Worm (Caenorhabditis elegans) whole organism, late embryonic: ENCODE measurements around the gene acp-5.

Experiments
- F13H6.1 ChIP-seq: sonication (generic microtip); optimal IDR thresholded peaks from 2 replicates; lab custom pipeline; 2016; ENCODE audit warnings: missing genetic modification characterization, missing compliant biosample characterization
- Y22D7AL.16 ChIP-seq: sonication (generic microtip); optimal IDR thresholded peaks from 2 replicates; lab custom pipeline; 2016; ENCODE audit warnings: missing genetic modification characterization, missing compliant biosample characterization
- ahr-1 ChIP-seq: sonication (generic microtip); optimal IDR thresholded peaks from 2 replicates; lab custom pipeline; 2016; ENCODE audit warnings: missing genetic modification characterization, missing compliant biosample characterization
- ama-1 ChIP-seq: fragments of 150-350 bp; optimal IDR thresholded peaks from 2 replicates; lab custom pipeline; 2014
- ceh-18 ChIP-seq: sonication (generic microtip); optimal IDR thresholded peaks from 2 replicates; lab custom pipeline; 2016; ENCODE audit warnings: missing genetic modification characterization, missing compliant biosample characterization
- ceh-2 ChIP-seq: sonication (generic microtip); optimal IDR thresholded peaks from 2 replicates; lab custom pipeline; 2016; ENCODE audit warnings: missing genotype, missing genetic modification characterization, missing compliant biosample characterization
- ceh-22 ChIP-seq: sonication (generic microtip); optimal IDR thresholded peaks from 2 replicates; lab custom pipeline; 2017; ENCODE audit warnings: missing biosample characterization, missing genetic modification characterization
- ceh-30 ChIP-seq: fragments of 150-350 bp; optimal IDR thresholded peaks from 2 replicates; lab custom pipeline; 2014; ENCODE audit warnings: missing biosample characterization, missing genetic modification characterization
- ceh-31 ChIP-seq: sonication (generic microtip); optimal IDR thresholded peaks from 2 replicates; lab custom pipeline; 2016; ENCODE audit warnings: missing genetic modification characterization, missing compliant biosample characterization
- ceh-48 ChIP-seq: sonication (generic microtip); optimal IDR thresholded peaks from 2 replicates; lab custom pipeline; 2016; ENCODE audit warnings: missing genetic modification characterization, inconsistent platforms, missing compliant biosample characterization
- ceh-6 ChIP-seq: fragments of 200-800 bp; sonication (Bioruptor generic); optimal IDR thresholded peaks from 2 replicates; lab custom pipeline; 2018; ENCODE audit warnings: mild to moderate bottlenecking, missing genetic modification characterization, missing compliant biosample characterization
- elt-2 ChIP-seq: sonication (generic microtip); optimal IDR thresholded peaks from 2 replicates; lab custom pipeline; 2016; ENCODE audit warnings: missing genetic modification reagents, missing genetic modification characterization, missing compliant biosample characterization
- elt-4 ChIP-seq: sonication (generic microtip); optimal IDR thresholded peaks from 2 replicates; lab custom pipeline; 2016; ENCODE audit warnings: missing genetic modification characterization, missing compliant biosample characterization
- eyg-1 ChIP-seq: sonication (generic microtip); optimal IDR thresholded peaks from 2 replicates; lab custom pipeline; 2016; ENCODE audit warnings: missing genotype, missing genetic modification characterization, missing compliant biosample characterization
- fkh-6 ChIP-seq: sonication (generic microtip); optimal IDR thresholded peaks from 2 replicates; lab custom pipeline; 2016; ENCODE audit warnings: missing genetic modification characterization, missing compliant biosample characterization
- gmeb-2 ChIP-seq: sonication (generic microtip); optimal IDR thresholded peaks from 2 replicates; lab custom pipeline; 2016; ENCODE audit warnings: missing genetic modification characterization, inconsistent platforms, missing compliant biosample characterization
- hlh-13 ChIP-seq: fragments of 200-800 bp; sonication (Bioruptor generic); optimal IDR thresholded peaks from 2 replicates; lab custom pipeline; 2018; ENCODE audit warnings: mild to moderate bottlenecking, missing genetic modification characterization, missing compliant biosample characterization
- hlh-30 ChIP-seq: sonication (generic microtip); optimal IDR thresholded peaks from 2 replicates; lab custom pipeline; 2017; ENCODE audit warnings: antibody characterized with exemption, missing genetic modification characterization, missing compliant biosample characterization; ENCODE audit not compliant: insufficient read depth
- madf-2 ChIP-seq: sonication (generic microtip); optimal IDR thresholded peaks from 2 replicates; lab custom pipeline; 2017; ENCODE audit warnings: missing genetic modification characterization, missing compliant biosample characterization
- nhr-11 ChIP-seq: fragments of 150-350 bp; optimal IDR thresholded peaks from 2 replicates; lab custom pipeline; 2014; ENCODE audit warnings: missing biosample characterization, missing genetic modification characterization
- nhr-232 ChIP-seq: sonication (generic microtip); optimal IDR thresholded peaks from 2 replicates; lab custom pipeline; 2016; ENCODE audit warnings: missing genetic modification characterization, missing compliant biosample characterization
- odd-2 ChIP-seq: sonication (generic microtip); optimal IDR thresholded peaks from 2 replicates; lab custom pipeline; 2017; ENCODE audit warnings: antibody characterized with exemption, mild to moderate bottlenecking, missing genetic modification characterization, missing compliant biosample characterization
- pag-3 ChIP-seq: sonication (generic microtip); optimal IDR thresholded peaks from 2 replicates; lab custom pipeline; 2016; ENCODE audit warnings: missing compliant biosample characterization, missing genetic modification characterization, borderline replicate concordance
- pax-1 ChIP-seq: fragments of 150-350 bp; optimal IDR thresholded peaks from 2 replicates; lab custom pipeline; 2014; ENCODE audit warnings: missing biosample characterization, missing genetic modification characterization
- pha-2 ChIP-seq: sonication (generic microtip); optimal IDR thresholded peaks from 2 replicates; lab custom pipeline; 2017; ENCODE audit warnings: mild to moderate bottlenecking, missing genetic modification characterization, missing compliant biosample characterization
- pros-1 ChIP-seq: fragments of 150-350 bp; optimal IDR thresholded peaks from 2 replicates; lab custom pipeline; 2014; ENCODE audit warnings: missing biosample characterization, missing genetic modification reagents, missing genetic modification characterization
- sdc-2 ChIP-seq: sonication (generic microtip); optimal IDR thresholded peaks from 2 replicates; lab custom pipeline; 2016; ENCODE audit warnings: missing genotype, missing genetic modification characterization, missing compliant biosample characterization
- tbx-2 ChIP-seq: sonication (generic microtip); optimal IDR thresholded peaks from 2 replicates; lab custom pipeline; 2016; ENCODE audit warnings: missing genetic modification characterization, missing compliant biosample characterization
- ttx-3 ChIP-seq: sonication (generic microtip); optimal IDR thresholded peaks from 2 replicates; lab custom pipeline; 2016; ENCODE audit warnings: missing genetic modification reagents, missing genetic modification characterization, missing compliant biosample characterization
- unc-3 ChIP-seq, 2 experiments: fragments of 200-800 bp in 1 of 2; sonication (Bioruptor generic) in 1 of 2; sonication (generic microtip) in 1 of 2; conservative IDR thresholded peaks in 1 of 2; optimal IDR thresholded peaks in 1 of 2; 2 replicates each; pipeline versions ENCODE4 v1.3.6 to Lab custom; 2016 to 2022; ENCODE audit warnings: missing compliant biosample characterization in 2 of 2, missing genetic modification characterization in 2 of 2, missing genetic modification reagents in 1 of 2
- unc-42 ChIP-seq: sonication (generic microtip); optimal IDR thresholded peaks from 2 replicates; lab custom pipeline; 2016; ENCODE audit warnings: missing genotype, missing genetic modification characterization, missing compliant biosample characterization
- unc-55 ChIP-seq: sonication (generic microtip); optimal IDR thresholded peaks from 2 replicates; lab custom pipeline; 2017; ENCODE audit warnings: missing biosample characterization, missing genetic modification reagents, missing genetic modification characterization
- unc-86 ChIP-seq: sonication (generic microtip); optimal IDR thresholded peaks from 2 replicates; lab custom pipeline; 2016; ENCODE audit warnings: missing genetic modification characterization, missing compliant biosample characterization
- ztf-16 ChIP-seq: sonication (generic microtip); optimal IDR thresholded peaks from 2 replicates; lab custom pipeline; 2017; ENCODE audit warnings: missing genetic modification characterization, missing compliant biosample characterization

acp-5 gene

DNA sequence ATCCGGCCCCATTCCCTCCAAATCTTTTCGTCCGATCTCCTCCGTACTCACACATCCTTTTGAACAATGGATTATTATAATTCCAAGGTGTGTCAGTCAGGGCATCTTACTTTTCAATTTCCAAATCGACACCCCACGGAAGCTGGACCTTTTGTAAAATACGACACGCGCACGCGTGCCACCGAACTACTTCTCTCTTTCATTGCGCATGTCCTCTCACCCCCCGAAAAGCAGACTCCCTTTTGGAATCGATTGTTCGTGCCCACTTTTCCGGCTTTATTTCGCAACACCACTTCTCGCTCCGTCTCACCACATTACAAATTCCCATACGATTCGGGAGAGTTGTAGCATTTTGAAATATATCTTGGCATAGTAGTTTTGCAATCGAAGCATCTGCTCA, 18.0 kb downstream of the acp-5 start (continued):
- TF ChIP-seq nhr-232 (tag; lab: Kevin White, UChicago) (no peak), ztf-16 (no peak), tbx-2 (tag; lab: Kevin White, UChicago) (peak; percentile 18), ceh-2 (tag; lab: Kevin White, UChicago) (no peak), ahr-1 (tag; lab: Kevin White, UChicago) (no peak), elt-2 (tag; lab: Kevin White, UChicago) (no peak), ceh-30 (tag; lab: Kevin White, UChicago) (no peak)

DNA sequence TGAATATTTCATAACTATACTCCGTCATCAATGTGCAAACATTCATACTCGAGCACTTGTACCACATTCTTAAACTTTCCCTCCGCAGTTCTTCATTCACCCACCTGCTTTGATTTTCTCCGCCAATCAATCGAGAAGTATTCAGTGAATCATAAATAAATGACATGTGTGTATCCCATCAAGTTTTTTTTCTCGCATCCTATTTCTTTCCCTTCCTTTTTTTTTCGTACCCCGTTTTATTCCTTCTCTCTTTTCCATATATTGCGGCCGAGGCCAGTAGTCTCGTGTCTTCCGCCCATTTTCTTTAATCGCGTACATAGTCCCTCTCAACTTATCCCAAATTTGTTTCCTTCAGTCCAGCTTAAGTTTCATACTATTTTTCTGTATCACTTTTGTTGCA, 19.5 kb downstream of the acp-5 start, which contains the start of gene atat-2:
TSS of gene atat-2 (plus strand) at position 398 of the 400 bp plus-strand sequence.
- TF ChIP-seq F13H6.1 (tag; lab: Kevin White, UChicago), result no peak
- TF ChIP-seq pag-3 (tag; lab: Kevin White, UChicago), result no peak
- TF ChIP-seq elt-4 (tag; lab: Kevin White, UChicago), result no peak
- no peak for TF ChIP-seq ceh-6 (GFP tag; lab: Kevin White, UChicago)
- TF ChIP-seq fkh-6, result no peak

DNA sequence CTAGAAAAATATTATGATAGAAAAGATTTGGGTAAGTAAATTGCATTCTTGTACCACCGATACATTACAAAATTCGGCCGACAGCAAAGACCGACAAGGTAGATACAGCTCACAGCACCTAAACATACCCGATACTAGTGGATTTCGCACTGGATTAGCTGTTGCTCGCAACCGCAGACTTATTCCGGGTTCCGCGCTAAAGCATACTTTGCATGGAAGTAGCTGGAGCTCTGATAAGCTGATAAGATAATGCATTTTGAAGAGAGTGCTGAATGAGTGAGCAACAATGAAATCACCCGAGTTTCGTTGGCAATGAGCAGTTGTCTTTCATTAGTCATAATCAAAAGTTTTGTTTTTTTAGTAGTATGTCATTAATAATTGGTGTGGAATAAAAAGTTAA, 21.2 kb downstream of the acp-5 start:
- TF ChIP-seq sdc-2 (tag; lab: Kevin White, UChicago) (no peak), Y22D7AL.16 (tag; lab: Kevin White, UChicago) (no peak), ama-1 (no peak), unc-86 (tag; lab: Kevin White, UChicago) (no peak), nhr-11 (tag; lab: Kevin White, UChicago) (no peak), ceh-2 (tag; lab: Kevin White, UChicago) (no peak), unc-55 (GFP tag; lab: Kevin White, UChicago) (no peak)

DNA sequence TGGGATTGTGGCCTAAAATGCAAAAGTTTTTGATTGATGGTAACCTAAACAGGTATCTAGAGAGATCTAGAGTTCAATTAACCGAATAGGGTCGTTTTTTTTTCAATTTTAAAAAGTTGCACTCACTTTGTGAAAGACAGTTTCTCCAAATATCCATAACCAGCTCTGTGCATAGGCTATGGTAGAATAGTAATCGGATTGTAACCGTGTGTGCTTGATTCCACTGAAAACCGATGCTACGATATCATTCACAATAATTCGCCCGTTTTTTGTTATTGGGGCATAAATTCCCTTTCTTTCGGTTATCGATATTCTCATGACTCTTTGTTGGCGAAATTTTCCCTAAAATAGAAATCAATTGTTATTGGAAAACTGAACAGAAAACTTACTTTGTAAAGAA, 22.9 kb downstream of the acp-5 start:
- no peak for TF ChIP-seq hlh-13 (GFP tag; lab: Kevin White, UChicago)
- no peak for TF ChIP-seq ceh-22
- no peak for TF ChIP-seq nhr-11 (tag; lab: Kevin White, UChicago)
- TF ChIP-seq gmeb-2, result no peak
- no peak for TF ChIP-seq unc-55 (GFP tag; lab: Kevin White, UChicago)
- no peak for TF ChIP-seq ceh-30 (tag; lab: Kevin White, UChicago)
- TF ChIP-seq ceh-18, result no peak
- TF ChIP-seq ttx-3 (tag; lab: Kevin White, UChicago), result no peak
- TF ChIP-seq ceh-48 (tag; lab: Kevin White, UChicago), result no peak
- no peak for TF ChIP-seq ahr-1 (tag; lab: Kevin White, UChicago)
- no peak for TF ChIP-seq odd-2 (tag; lab: Kevin White, UChicago)

DNA sequence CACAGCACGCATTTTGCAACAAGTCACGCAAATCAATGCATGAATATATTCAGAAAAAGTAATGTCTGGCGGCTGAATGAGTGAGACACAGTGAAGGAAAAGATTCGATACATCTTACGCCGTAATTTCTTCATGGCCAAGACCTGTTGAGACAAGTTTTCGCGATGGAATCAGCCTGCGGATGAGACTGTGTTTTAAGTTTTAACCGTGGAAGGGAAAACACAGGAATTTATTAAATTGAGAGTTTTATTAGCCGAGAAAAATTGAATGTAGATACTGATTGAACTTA, 24.9 kb downstream of the acp-5 start, which contains the start of gene hog-1:
TSS of gene hog-1 (minus strand) at position 101 of the 289 bp plus-strand sequence.
- TF ChIP-seq ztf-16, result no peak
- no peak for TF ChIP-seq hlh-13 (GFP tag; lab: Kevin White, UChicago)
- TF ChIP-seq pros-1 (tag; lab: Kevin White, UChicago), result no peak
- no peak for TF ChIP-seq ceh-31
- TF ChIP-seq eyg-1 (tag; lab: Kevin White, UChicago), result no peak
- no peak for TF ChIP-seq tbx-2 (tag; lab: Kevin White, UChicago)
- no peak for TF ChIP-seq pha-2 (tag; lab: Kevin White, UChicago)
- no peak for TF ChIP-seq pax-1
- no peak for TF ChIP-seq unc-3 (GFP tag; conservative IDR thresholded peaks at IDR 0.05; lab: Robert Waterston, UW)
- TF ChIP-seq unc-3 (tag; optimal IDR thresholded peaks at IDR 0.05; lab: Kevin White, UChicago), result no peak
- TF ChIP-seq Y22D7AL.16 (tag; lab: Kevin White, UChicago), result no peak
- TF ChIP-seq hlh-30, result no peak
- TF ChIP-seq unc-42 (tag; lab: Kevin White, UChicago), result no peak
- TF ChIP-seq madf-2 (tag; lab: Kevin White, UChicago), result no peak
- no peak for TF ChIP-seq F13H6.1 (tag; lab: Kevin White, UChicago)
